Fruit fly (Drosophila melanogaster) whole organism, embryonic: ENCODE measurements around the gene CG44476.

Source experiments
- Abd-B ChIP-seq: fragments of 200-800 bp; sonication (Bioruptor generic); optimal IDR thresholded peaks from 2 replicates; lab custom pipeline; 2018; ENCODE audit warnings: missing biosample characterization, mild to moderate bottlenecking, missing genetic modification characterization, moderate library complexity
- Atf6 ChIP-seq: fragments of 200-800 bp; sonication (Bioruptor generic); IDR thresholded peaks from 2 replicates; pipeline ENCODE4 v1.3.6; 2022; ENCODE audit warnings: missing biosample characterization, missing genetic modification characterization
- Bdp1 ChIP-seq: fragments of 200-800 bp; sonication (Bioruptor generic); optimal IDR thresholded peaks from 3 replicates; lab custom pipeline; 2016; ENCODE audit warnings: missing biosample characterization, missing genetic modification characterization
- BtbVII ChIP-seq: fragments of 200-800 bp; sonication (Bioruptor generic); optimal IDR thresholded peaks from 3 replicates; lab custom pipeline; 2017; ENCODE audit warnings: missing biosample characterization, mild to moderate bottlenecking, missing genetic modification characterization
- CG10147 ChIP-seq: fragments of 200-800 bp; sonication (Bioruptor generic); optimal IDR thresholded peaks from 2 replicates; lab custom pipeline; 2019; ENCODE audit warnings: missing biosample characterization, mild to moderate bottlenecking, missing genetic modification characterization, moderate library complexity
- CG10321 ChIP-seq: fragments of 200-800 bp; sonication (Bioruptor generic); IDR thresholded peaks from 2 replicates; pipeline ENCODE4 v1.3.6; 2022; ENCODE audit warnings: missing biosample characterization, missing genetic modification characterization
- CG10959 ChIP-seq: fragments of 200-800 bp; sonication (Bioruptor generic); IDR thresholded peaks from 2 replicates; pipeline ENCODE4 v1.3.6; 2022; ENCODE audit warnings: missing biosample characterization, missing genetic modification characterization
- CG11093 ChIP-seq: fragments of 200-800 bp; sonication (Bioruptor generic); IDR thresholded peaks from 3 replicates; pipeline ENCODE4 v1.3.6; 2022; ENCODE audit warnings: missing biosample characterization, missing genetic modification characterization
- CG11398 ChIP-seq: fragments of 200-800 bp; sonication (Bioruptor generic); optimal IDR thresholded peaks from 2 replicates; lab custom pipeline; 2016; ENCODE audit warnings: missing biosample characterization, missing genetic modification characterization
- CG11723 ChIP-seq: fragments of 200-800 bp; sonication (Bioruptor generic); optimal IDR thresholded peaks from 2 replicates; lab custom pipeline; 2017; ENCODE audit warnings: missing biosample characterization, mild to moderate bottlenecking, missing genetic modification characterization
- CG1647 ChIP-seq: fragments of 200-800 bp; sonication (Bioruptor generic); optimal IDR thresholded peaks from 3 replicates; lab custom pipeline; 2016; ENCODE audit warnings: missing biosample characterization, missing genetic modification characterization
- CG16863 ChIP-seq: fragments of 200-800 bp; sonication (Bioruptor generic); optimal IDR thresholded peaks from 3 replicates; lab custom pipeline; 2016; ENCODE audit warnings: missing biosample characterization, missing genetic modification characterization
- CG18476 ChIP-seq: fragments of 200-800 bp; sonication (Bioruptor generic); optimal IDR thresholded peaks from 2 replicates; lab custom pipeline; 2016; ENCODE audit warnings: missing biosample characterization, mild to moderate bottlenecking, missing genetic modification characterization
- CG2199 ChIP-seq: fragments of 200-800 bp; sonication (Bioruptor generic); IDR thresholded peaks from 3 replicates; pipeline ENCODE4 v1.3.6; 2022; ENCODE audit warnings: missing biosample characterization, missing genetic modification characterization
- CG30431 ChIP-seq: fragments of 200-800 bp; sonication (Bioruptor generic); optimal IDR thresholded peaks from 2 replicates; lab custom pipeline; 2017; ENCODE audit warnings: missing biosample characterization, missing genetic modification characterization
- CG33213 ChIP-seq: fragments of 200-800 bp; sonication (Bioruptor generic); optimal IDR thresholded peaks from 3 replicates; lab custom pipeline; 2016; ENCODE audit warnings: missing biosample characterization, missing genetic modification characterization
- CG42726 ChIP-seq: fragments of 200-800 bp; sonication (Bioruptor generic); IDR thresholded peaks from 2 replicates; pipeline ENCODE4 v1.3.6; 2022; ENCODE audit warnings: missing biosample characterization, missing genetic modification characterization; ENCODE audit not compliant: partially characterized antibody
- CG4617 ChIP-seq: fragments of 200-800 bp; sonication (Bioruptor generic); optimal IDR thresholded peaks from 3 replicates; lab custom pipeline; 2016; ENCODE audit warnings: missing biosample characterization, missing genetic modification characterization, borderline replicate concordance
- CG6689 ChIP-seq: fragments of 200-800 bp; sonication (Bioruptor generic); IDR thresholded peaks from 2 replicates; pipeline ENCODE4 v1.3.6; 2022; ENCODE audit warnings: missing biosample characterization, missing genetic modification characterization
- CG6791 ChIP-seq: fragments of 200-800 bp; sonication (Bioruptor generic); IDR thresholded peaks from 3 replicates; pipeline ENCODE4 v1.3.6; 2022; ENCODE audit warnings: missing biosample characterization, missing genetic modification characterization; ENCODE audit not compliant: partially characterized antibody
- CG6813 ChIP-seq: fragments of 200-800 bp; sonication (Bioruptor generic); optimal IDR thresholded peaks from 2 replicates; lab custom pipeline; 2017; ENCODE audit warnings: missing biosample characterization, missing genetic modification characterization, mild to moderate bottlenecking, moderate library complexity, missing genetic modification reagents
- CG7786 ChIP-seq: fragments of 200-800 bp; sonication (Bioruptor generic); optimal IDR thresholded peaks from 2 replicates; lab custom pipeline; 2016; ENCODE audit warnings: missing biosample characterization, missing genetic modification characterization
- CrebB ChIP-seq: fragments of 200-800 bp; sonication (Bioruptor generic); optimal IDR thresholded peaks from 3 replicates; lab custom pipeline; 2018; ENCODE audit warnings: missing biosample characterization, mild to moderate bottlenecking, missing genetic modification characterization
- Dfd ChIP-seq, 2 experiments: fragments of >200 bp; optimal IDR thresholded peaks; 2 replicates each; lab custom pipeline; 2017; ENCODE audit warnings: missing biosample characterization in 2 of 2, missing genetic modification characterization in 2 of 2
- Gug ChIP-seq: fragments of 200-800 bp; sonication (Bioruptor generic); IDR thresholded peaks from 4 replicates; pipeline ENCODE4 v1.3.6; 2022; ENCODE audit warnings: missing biosample characterization, missing genetic modification characterization
- HLH54F ChIP-seq: fragments of 200-800 bp; sonication (Bioruptor generic); optimal IDR thresholded peaks from 3 replicates; lab custom pipeline; 2016; ENCODE audit warnings: missing biosample characterization, missing genetic modification characterization
- Hmr ChIP-seq: fragments of 200-800 bp; sonication (Bioruptor generic); optimal IDR thresholded peaks from 3 replicates; lab custom pipeline; 2017; ENCODE audit warnings: mild to moderate bottlenecking, missing biosample characterization, missing genetic modification reagents, missing genetic modification characterization
- Hr39 ChIP-seq: fragments of >200 bp; optimal IDR thresholded peaks from 2 replicates; lab custom pipeline; 2017
- Sin3A ChIP-seq: fragments of >200 bp; optimal IDR thresholded peaks from 2 replicates; lab custom pipeline; 2018
- aop ChIP-seq: fragments of 200-800 bp; sonication (Bioruptor generic); IDR thresholded peaks from 2 replicates; pipeline ENCODE4 v1.3.6; 2022; ENCODE audit warnings: missing biosample characterization, missing genetic modification characterization
- ap ChIP-seq: fragments of 200-800 bp; sonication (Bioruptor generic); IDR thresholded peaks from 2 replicates; pipeline ENCODE4 v1.3.6; 2022; ENCODE audit warnings: missing biosample characterization, missing genetic modification characterization
- bowl ChIP-seq: fragments of 200-800 bp; sonication (Bioruptor generic); IDR thresholded peaks from 2 replicates; pipeline ENCODE4 v1.3.6; 2022; ENCODE audit warnings: missing biosample characterization, missing genetic modification characterization
- btn ChIP-seq: fragments of 200-800 bp; sonication (Bioruptor generic); optimal IDR thresholded peaks from 2 replicates; lab custom pipeline; 2016; ENCODE audit warnings: missing biosample characterization, missing genetic modification characterization
- dmrt11E ChIP-seq: fragments of 200-800 bp; sonication (Bioruptor generic); optimal IDR thresholded peaks from 3 replicates; lab custom pipeline; 2018; ENCODE audit warnings: missing biosample characterization, mild to moderate bottlenecking, missing genetic modification characterization, moderate library complexity
- dpn ChIP-seq, 2 experiments: fragments of 200-800 bp; sonication (Bioruptor generic); optimal IDR thresholded peaks; 3 replicates each; lab custom pipeline; 2016; ENCODE audit warnings: missing biosample characterization in 2 of 2, missing genetic modification characterization in 2 of 2
- fd3F ChIP-seq: fragments of 200-800 bp; sonication (Bioruptor generic); optimal IDR thresholded peaks from 2 replicates; lab custom pipeline; 2018; ENCODE audit warnings: missing biosample characterization, mild to moderate bottlenecking, missing genetic modification characterization, moderate library complexity
- fd96Cb ChIP-seq: fragments of 200-800 bp; sonication (Bioruptor generic); optimal IDR thresholded peaks from 2 replicates; lab custom pipeline; 2018; ENCODE audit warnings: missing biosample characterization, mild to moderate bottlenecking, missing genetic modification characterization, moderate library complexity
- fru ChIP-seq: fragments of >200 bp; optimal IDR thresholded peaks from 2 replicates; lab custom pipeline; 2017
- gfzf ChIP-seq: fragments of 200-800 bp; sonication (Bioruptor generic); optimal IDR thresholded peaks from 2 replicates; lab custom pipeline; 2016; ENCODE audit warnings: missing biosample characterization, mild to moderate bottlenecking, missing genetic modification characterization, moderate library complexity
- hb ChIP-seq: fragments of 200-800 bp; sonication (Bioruptor generic); IDR thresholded peaks from 3 replicates; pipeline ENCODE4 v1.3.6; 2022; ENCODE audit warnings: missing biosample characterization, missing genetic modification characterization; ENCODE audit not compliant: partially characterized antibody
- her ChIP-seq: fragments of 200-800 bp; sonication (Bioruptor generic); optimal IDR thresholded peaks from 2 replicates; lab custom pipeline; 2016; ENCODE audit warnings: missing biosample characterization, missing genetic modification characterization
- klu ChIP-seq: fragments of 200-800 bp; sonication (Bioruptor generic); IDR thresholded peaks from 2 replicates; pipeline ENCODE4 v1.3.6; 2022; ENCODE audit warnings: missing biosample characterization, missing genetic modification characterization
- knrl ChIP-seq: fragments of 200-800 bp; sonication (Bioruptor generic); IDR thresholded peaks from 3 replicates; pipeline ENCODE4 v1.3.6; 2022; ENCODE audit warnings: missing biosample characterization, missing genetic modification characterization; ENCODE audit not compliant: partially characterized antibody
- lab ChIP-seq: fragments of 200-800 bp; sonication (Bioruptor generic); optimal IDR thresholded peaks from 3 replicates; lab custom pipeline; 2017; ENCODE audit warnings: missing biosample characterization, missing genetic modification characterization, mild to moderate bottlenecking, moderate library complexity, missing genetic modification reagents
- peb ChIP-seq: fragments of 200-800 bp; sonication (Bioruptor generic); IDR thresholded peaks from 2 replicates; pipeline ENCODE4 v1.3.6; 2022; ENCODE audit warnings: missing biosample characterization, missing genetic modification characterization
- pfk ChIP-seq: fragments of 200-800 bp; sonication (Bioruptor generic); optimal IDR thresholded peaks from 2 replicates; lab custom pipeline; 2018; ENCODE audit warnings: missing biosample characterization, mild to moderate bottlenecking, missing genetic modification characterization, moderate library complexity
- row ChIP-seq: fragments of 200-800 bp; sonication (Bioruptor generic); IDR thresholded peaks from 3 replicates; pipeline ENCODE4 v1.3.6; 2022; ENCODE audit warnings: missing biosample characterization, missing genetic modification characterization
- tin ChIP-seq: fragments of 200-800 bp; sonication (Bioruptor generic); optimal IDR thresholded peaks from 3 replicates; lab custom pipeline; 2016; ENCODE audit warnings: missing biosample characterization, missing genetic modification characterization
- toy ChIP-seq: fragments of 200-800 bp; sonication (Bioruptor generic); IDR thresholded peaks from 2 replicates; pipeline ENCODE4 v1.3.6; 2022; ENCODE audit warnings: missing biosample characterization, missing genetic modification characterization
- zen ChIP-seq: fragments of 200-800 bp; sonication (Bioruptor generic); optimal IDR thresholded peaks from 3 replicates; lab custom pipeline; 2018; ENCODE audit warnings: missing biosample characterization, mild to moderate bottlenecking, missing genetic modification characterization, moderate library complexity

The CG44476 gene

DNA sequence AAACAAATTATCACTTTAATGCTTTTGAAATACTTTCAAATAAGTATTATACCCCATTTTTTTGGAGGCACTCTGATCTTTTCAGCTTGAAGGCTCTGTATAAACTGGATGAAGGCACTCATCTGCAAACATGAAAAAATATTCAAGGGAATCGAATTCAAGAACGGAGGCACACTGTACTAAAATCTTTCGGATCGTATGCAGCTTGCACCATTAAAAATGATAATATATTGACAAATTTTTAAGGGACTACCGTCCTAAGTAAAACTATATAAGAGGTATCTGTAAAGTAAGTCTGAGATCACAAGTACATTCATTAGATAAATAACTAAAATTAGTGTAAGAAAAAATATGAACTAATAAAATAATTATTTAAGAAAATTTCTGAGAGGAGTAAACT, at the start of gene CG44476:
TSS of gene CG44476 (minus strand) at position 101 of the 400 bp plus-strand sequence.
- TF ChIP-seq pfk (no peak), row (GFP tag; lab: Robert Waterston, UW) (no peak), CG42726 (GFP tag; lab: Robert Waterston, UW) (no peak), hb (GFP tag; lab: Robert Waterston, UW) (no peak), CrebB (no peak), fru (lab: Kevin White, UChicago) (no peak), klu (no peak), knrl (GFP tag; lab: Robert Waterston, UW) (no peak), dpn (GFP tag; optimal IDR thresholded peaks at IDR 0.05; lab: Kevin White, UChicago) (no peak), dmrt11E (tag; lab: Kevin White, UChicago) (no peak), Dfd (GFP tag; optimal IDR thresholded peaks at IDR 0.05; lab: Kevin White, UChicago) (no peak), CG10147 (GFP tag; lab: Kevin White, UChicago) (no peak), Hmr (GFP tag; lab: Kevin White, UChicago) (no peak), BtbVII (GFP tag; lab: Kevin White, UChicago) (no peak), btn (no peak), fd96Cb (tag; lab: Kevin White, UChicago) (no peak)

DNA sequence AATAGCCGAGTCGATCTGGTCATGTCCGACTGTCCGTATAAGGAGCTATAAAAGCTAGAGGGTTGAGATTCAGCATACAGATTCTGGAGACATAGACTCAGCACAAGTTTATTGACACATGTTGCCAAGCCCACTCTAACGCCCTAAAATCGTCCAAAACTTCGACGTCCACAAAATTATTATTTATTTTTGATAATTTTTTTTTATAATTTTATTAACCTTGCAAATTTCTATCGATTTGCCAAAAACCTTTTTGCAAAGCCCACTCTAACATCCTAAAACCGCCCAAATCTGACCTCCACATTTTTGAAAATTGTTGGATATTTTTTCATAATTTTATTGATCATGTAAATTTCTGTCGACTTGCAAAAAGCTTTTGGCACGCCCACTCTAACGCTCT, 46.2 kb upstream of the CG44476 start, which contains the start of gene JMJD4:
TSS of gene JMJD4 (minus strand) at position 101 of the 400 bp plus-strand sequence.
- TF ChIP-seq Hmr (GFP tag; lab: Kevin White, UChicago) (no peak), CG1647 (no peak), CG10959 (GFP tag; lab: Robert Waterston, UW) (no peak), CG10147 (GFP tag; lab: Kevin White, UChicago) (no peak), CG6791 (GFP tag; lab: Robert Waterston, UW) (no peak), CG33213 (no peak), fd3F (GFP tag; lab: Kevin White, UChicago) (no peak), Bdp1 (no peak), CG6813 (GFP tag; lab: Kevin White, UChicago) (no peak), bowl (GFP tag; lab: Robert Waterston, UW) (no peak), Sin3A (lab: Kevin White, UChicago) (no peak), Hr39 (lab: Kevin White, UChicago) (no peak), CG10321 (GFP tag; lab: Robert Waterston, UW) (no peak), zen (tag; lab: Kevin White, UChicago) (no peak), knrl (GFP tag; lab: Robert Waterston, UW) (no peak), CG16863 (GFP tag; lab: Kevin White, UChicago) (no peak), fru (lab: Kevin White, UChicago) (no peak)
- TF ChIP-seq, all 482 proteins: peak for 0

dm6 chr2L:18158622-18159043, 45.7 kb upstream of the CG44476 start:
- TF ChIP-seq CG11093 (GFP tag; lab: Robert Waterston, UW) (no peak), her (GFP tag; lab: Kevin White, UChicago) (no peak), tin (GFP tag; lab: Kevin White, UChicago) (no peak), toy (no peak), CG4617 (GFP tag; lab: Kevin White, UChicago) (peak; percentile 77), ap (GFP tag; lab: Robert Waterston, UW) (no peak), aop (GFP tag; lab: Robert Waterston, UW) (no peak), Abd-B (GFP tag; lab: Kevin White, UChicago) (peak; percentile 27), Atf6 (GFP tag; lab: Robert Waterston, UW) (no peak), CG11723 (GFP tag; lab: Kevin White, UChicago) (no peak), CrebB (no peak), peb (GFP tag; lab: Robert Waterston, UW) (no peak), CG7786 (GFP tag; lab: Kevin White, UChicago) (no peak), CG6689 (GFP tag; lab: Robert Waterston, UW) (no peak), CG2199 (GFP tag; lab: Robert Waterston, UW) (no peak), gfzf (GFP tag; lab: Kevin White, UChicago) (peak; percentile 91), CG18476 (GFP tag; lab: Kevin White, UChicago) (no peak), lab (GFP tag; lab: Kevin White, UChicago) (no peak), HLH54F (GFP tag; lab: Kevin White, UChicago) (no peak), Gug (GFP tag; lab: Robert Waterston, UW) (no peak), CG30431 (GFP tag; lab: Kevin White, UChicago) (no peak), CG11398 (GFP tag; lab: Kevin White, UChicago) (no peak)
